Fruit fly (Drosophila melanogaster): Measurements from ENCODE around the gene CG18249.

CG18249 gene

dm6 chr3R:8183502-8183901 is 36.4 kb upstream of the CG18249 start:
- TF ChIP-seq CG11762 (GFP tag; optimal IDR thresholded peaks at IDR 0.05; ENCODE audit: insufficient read depth) (no peak), Met (GFP tag; optimal IDR thresholded peaks at IDR 0.05) (no peak), CG8119 (GFP tag; IDR thresholded peaks at IDR 0.05) (no peak), CG3032 (tag; optimal IDR thresholded peaks at IDR 0.05) (no peak), CG31627 (GFP tag; optimal IDR thresholded peaks at IDR 0.05) (no peak), dac (GFP tag; optimal IDR thresholded peaks at IDR 0.05) (no peak), CG9139 (GFP tag; optimal IDR thresholded peaks at IDR 0.05) (no peak)

dm6 chr3R:8187446-8188133 is 32.4 kb upstream of the CG18249 start:
- TF ChIP-seq Blimp-1 (GFP tag; optimal IDR thresholded peaks at IDR 0.05): no peak
- no peak for TF ChIP-seq net (GFP tag; optimal IDR thresholded peaks at IDR 0.05)
- TF ChIP-seq CG6163 (GFP tag; IDR thresholded peaks at IDR 0.05): peak; percentile 37; the same call in 1 of the 3 replicates
- peak; percentile 11 for TF ChIP-seq CG10669 (GFP tag; optimal IDR thresholded peaks at IDR 0.05)
- no peak for TF ChIP-seq acj6 (GFP tag; optimal IDR thresholded peaks at IDR 0.05)
- TF ChIP-seq CG6854 (GFP tag; optimal IDR thresholded peaks at IDR 0.05): no peak
- peak; percentile 15 for TF ChIP-seq Eip78C (GFP tag)
- no peak for TF ChIP-seq Ets21C (GFP tag; optimal IDR thresholded peaks at IDR 0.05)
- no peak for TF ChIP-seq esn (GFP tag; optimal IDR thresholded peaks at IDR 0.05)
- no peak for TF ChIP-seq CG9139 (GFP tag; optimal IDR thresholded peaks at IDR 0.05)
- peak; percentile 36 for TF ChIP-seq CG3919 (GFP tag; optimal IDR thresholded peaks at IDR 0.05)
- no peak for TF ChIP-seq achi (GFP tag; optimal IDR thresholded peaks at IDR 0.05)
- TF ChIP-seq Sox14 (GFP tag; optimal IDR thresholded peaks at IDR 0.05): no peak
- TF ChIP-seq ss (GFP tag; optimal IDR thresholded peaks at IDR 0.05): peak; percentile 3 to 5
- no peak for TF ChIP-seq Sox15 (GFP tag; optimal IDR thresholded peaks at IDR 0.05)
- no peak for TF ChIP-seq OdsH (GFP tag; optimal IDR thresholded peaks at IDR 0.05)
- no peak for TF ChIP-seq fd59A (GFP tag; optimal IDR thresholded peaks at IDR 0.05)
- TF ChIP-seq CG1621 (tag; optimal IDR thresholded peaks at IDR 0.05): peak; percentile 15
- no peak for TF ChIP-seq salr (GFP tag; optimal IDR thresholded peaks at IDR 0.05)

- no peak for TF ChIP-seq Eip78C (GFP tag)
- TF ChIP-seq Eip75B (GFP tag; optimal IDR thresholded peaks at IDR 0.05): no peak
- TF ChIP-seq Blimp-1 (GFP tag; optimal IDR thresholded peaks at IDR 0.05): no peak
Observed at dm6 chr3R:8189473-8189872, 30.5 kb upstream of the CG18249 start.

dm6 chr3R:8190866-8191265 is 29.1 kb upstream of the CG18249 start:
- TF ChIP-seq esn (GFP tag; optimal IDR thresholded peaks at IDR 0.05) (no peak), CG16779 (tag; optimal IDR thresholded peaks at IDR 0.05) (no peak), topi (GFP tag; optimal IDR thresholded peaks at IDR 0.05) (no peak), achi (GFP tag; optimal IDR thresholded peaks at IDR 0.05) (peak; percentile 22), fkh (GFP tag; optimal IDR thresholded peaks at IDR 0.05) (peak; percentile 21), eg (GFP tag; IDR thresholded peaks at IDR 0.05) (peak; percentile 65; the same call in 2 of the 3 replicates)

- TF ChIP-seq salr (GFP tag; optimal IDR thresholded peaks at IDR 0.05): no peak
- no peak for TF ChIP-seq CG15336 (GFP tag; IDR thresholded peaks at IDR 0.05)
- TF ChIP-seq CG16779 (tag; optimal IDR thresholded peaks at IDR 0.05): no peak
- no peak for TF ChIP-seq CG6792 (GFP tag; optimal IDR thresholded peaks at IDR 0.05)
- TF ChIP-seq CG3032 (tag; optimal IDR thresholded peaks at IDR 0.05): no peak
- no peak for TF ChIP-seq lz (GFP tag; optimal IDR thresholded peaks at IDR 0.05)
Observed at dm6 chr3R:8192261-8192917, 27.6 kb upstream of the CG18249 start.

All from whole organism, prepupa.